Fruit fly (Drosophila melanogaster): Measurements from ENCODE around the gene CG15784.

DNA sequence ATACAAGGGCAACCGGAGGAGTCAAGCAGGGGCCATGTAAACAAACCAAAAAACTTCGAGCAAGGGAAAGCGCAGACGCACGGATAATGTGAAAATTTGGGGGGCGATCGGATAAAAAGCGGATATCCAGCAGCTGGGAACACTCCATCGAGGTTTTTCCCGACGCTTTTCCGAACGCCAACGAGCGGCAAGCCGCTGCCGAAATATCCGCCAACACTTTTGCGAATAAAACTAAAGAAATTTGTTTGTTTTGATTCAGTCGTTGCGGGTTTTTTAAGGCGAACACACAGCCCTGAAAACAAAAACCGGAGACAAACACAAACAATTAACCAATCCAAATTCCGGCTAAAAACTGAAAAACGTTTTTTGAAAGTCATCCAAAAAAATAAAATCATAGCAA is 17.0 kb downstream of the CG15784 start, which contains the start of gene SPR:
- no peak for TF ChIP-seq pan (optimal IDR thresholded peaks at IDR 0.05)
- TF ChIP-seq usp (GFP tag; optimal IDR thresholded peaks at IDR 0.05) = no peak
- TF ChIP-seq Dll (optimal IDR thresholded peaks at IDR 0.05) = no peak
- no peak for TF ChIP-seq CG8478 (optimal IDR thresholded peaks at IDR 0.05)
